Fruit fly (Drosophila melanogaster) whole organism, prepupa: ENCODE results near the gene CG32248.

Source experiments
- CG6276 ChIP-seq: fragments of 200-800 bp; sonication (Bioruptor generic); optimal IDR thresholded peaks from 2 replicates; lab custom pipeline; 2017; ENCODE audit warnings: missing biosample characterization, mild to moderate bottlenecking, missing genetic modification characterization
- CG8632 ChIP-seq: fragments of 200-800 bp; sonication (Bioruptor generic); optimal IDR thresholded peaks from 3 replicates; lab custom pipeline; 2016; ENCODE audit warnings: missing biosample characterization, missing genetic modification characterization
- Eip75B ChIP-seq: fragments of 200-800 bp; sonication (Bioruptor generic); optimal IDR thresholded peaks from 3 replicates; lab custom pipeline; 2016; ENCODE audit warnings: missing biosample characterization, missing genetic modification characterization
- Eip93F ChIP-seq: fragments of 200-800 bp; sonication (Bioruptor generic); optimal IDR thresholded peaks from 2 replicates; lab custom pipeline; 2016; ENCODE audit warnings: missing biosample characterization, mild to moderate bottlenecking, missing genetic modification characterization
- Sox102F ChIP-seq: fragments of 200-800 bp; sonication (Bioruptor generic); optimal IDR thresholded peaks from 2 replicates; lab custom pipeline; 2016; ENCODE audit warnings: missing biosample characterization, mild to moderate bottlenecking, missing genetic modification characterization
- acj6 ChIP-seq: fragments of 200-800 bp; sonication (Bioruptor generic); optimal IDR thresholded peaks from 3 replicates; lab custom pipeline; 2016; ENCODE audit warnings: missing biosample characterization, missing genetic modification characterization
- cyc ChIP-seq: fragments of 200-800 bp; sonication (Bioruptor generic); optimal IDR thresholded peaks from 3 replicates; lab custom pipeline; 2016; ENCODE audit warnings: missing biosample characterization, missing genetic modification characterization
- dac ChIP-seq: fragments of 200-800 bp; sonication (Bioruptor generic); optimal IDR thresholded peaks from 2 replicates; lab custom pipeline; 2017; ENCODE audit warnings: missing biosample characterization, mild to moderate bottlenecking, missing genetic modification characterization
- lz ChIP-seq: fragments of 200-800 bp; sonication (Bioruptor generic); optimal IDR thresholded peaks from 3 replicates; lab custom pipeline; 2016; ENCODE audit warnings: missing biosample characterization, missing genetic modification characterization

- TF ChIP-seq dac (no peak), Eip93F (GFP tag; lab: Kevin White, UChicago) (no peak), CG6276 (GFP tag; lab: Kevin White, UChicago) (no peak), cyc (GFP tag; lab: Kevin White, UChicago) (no peak), acj6 (GFP tag; lab: Kevin White, UChicago) (no peak), lz (no peak), Eip75B (GFP tag; lab: Kevin White, UChicago) (no peak), Sox102F (GFP tag; lab: Kevin White, UChicago) (no peak), CG8632 (GFP tag; lab: Kevin White, UChicago) (no peak)
These were observed 25.3 kb upstream of the CG32248 start, which contains the start of gene CG12607 for dm6 chr3L:4446273-4446672.
